Worm (Caenorhabditis elegans): ENCODE results near the gene glr-2.

Gene glr-2

ce11 chrIII:7114952-7115488 is 29.7 kb downstream of the glr-2 start, which contains the start of gene nhr-10:
nhr-10 (minus strand) TSS chrIII:7115438.
- TF ChIP-seq mab-5 (tag; optimal IDR thresholded peaks at IDR 0.05) (no peak), nhr-77 (tag; optimal IDR thresholded peaks at IDR 0.05) (no peak), F13H6.1 (tag; optimal IDR thresholded peaks at IDR 0.05) (no peak), dmd-4 (tag; optimal IDR thresholded peaks at IDR 0.05) (peak; percentile 61), lin-39 (tag; optimal IDR thresholded peaks at IDR 0.05) (no peak), alr-1 (tag; optimal IDR thresholded peaks at IDR 0.05) (no peak), C34F6.9 (tag; optimal IDR thresholded peaks at IDR 0.05) (no peak), nhr-21 (tag; optimal IDR thresholded peaks at IDR 0.05) (peak; percentile 81), snpc-4 (tag; optimal IDR thresholded peaks at IDR 0.05) (no peak), crh-2 (tag; optimal IDR thresholded peaks at IDR 0.05) (peak; percentile 11), ztf-4 (tag; optimal IDR thresholded peaks at IDR 0.05) (peak; percentile 13), lsy-2 (tag; optimal IDR thresholded peaks at IDR 0.05) (peak in 1 of 2 experiments; percentile 40), sma-9 (GFP tag; optimal IDR thresholded peaks at IDR 0.05) (peak; percentile 37), sma-9 (tag; optimal IDR thresholded peaks at IDR 0.05) (no peak), mbf-1 (tag; optimal IDR thresholded peaks at IDR 0.05) (no peak)

ce11 chrIII:7112285-7112684 is 32.5 kb downstream of the glr-2 start:
- no peak for TF ChIP-seq nhr-11 (tag; optimal IDR thresholded peaks at IDR 0.05)

ce11 chrIII:7111793-7112192 is 33.0 kb downstream of the glr-2 start, which contains the start of gene B0280.7:
B0280.7 (minus strand) TSS chrIII:7111893.
- TF ChIP-seq alr-1 (tag; optimal IDR thresholded peaks at IDR 0.05) (no peak), nhr-25 (tag; optimal IDR thresholded peaks at IDR 0.05) (peak; percentile 9), elt-1 (tag; optimal IDR thresholded peaks at IDR 0.05) (no peak), nhr-6 (tag; optimal IDR thresholded peaks at IDR 0.05) (no peak), sma-3 (GFP tag; optimal IDR thresholded peaks at IDR 0.05) (no peak)

ce11 chrIII:7107965-7108364 is 36.8 kb downstream of the glr-2 start, which contains the start of gene odd-1:
odd-1 (plus strand) TSS chrIII:7108313.
- TF ChIP-seq fos-1 (tag; optimal IDR thresholded peaks at IDR 0.05) (peak; percentile 28), mbf-1 (tag; optimal IDR thresholded peaks at IDR 0.05) (no peak)

- no peak for TF ChIP-seq lin-13 (GFP tag; optimal IDR thresholded peaks at IDR 0.05)
- peak; percentile 43 for TF ChIP-seq fos-1 (tag; optimal IDR thresholded peaks at IDR 0.05)
- TF ChIP-seq nhr-23 (tag; optimal IDR thresholded peaks at IDR 0.05): no peak
- TF ChIP-seq alr-1 (tag; optimal IDR thresholded peaks at IDR 0.05): no peak
- TF ChIP-seq elt-1 (tag; optimal IDR thresholded peaks at IDR 0.05): no peak
- no peak for TF ChIP-seq F13H6.1 (tag; optimal IDR thresholded peaks at IDR 0.05)
Observed at ce11 chrIII:7106854-7107253, 37.9 kb downstream of the glr-2 start.

- TF ChIP-seq lin-39 (tag; optimal IDR thresholded peaks at IDR 0.05) (no peak), R02D3.7 (tag; optimal IDR thresholded peaks at IDR 0.05) (no peak), nhr-23 (tag; optimal IDR thresholded peaks at IDR 0.05) (no peak), zag-1 (tag; optimal IDR thresholded peaks at IDR 0.05) (no peak), mab-5 (tag; optimal IDR thresholded peaks at IDR 0.05) (no peak), nhr-11 (tag; optimal IDR thresholded peaks at IDR 0.05) (no peak), fos-1 (tag; optimal IDR thresholded peaks at IDR 0.05) (no peak), snpc-4 (tag; optimal IDR thresholded peaks at IDR 0.05) (no peak), sma-9 (GFP tag; optimal IDR thresholded peaks at IDR 0.05) (no peak), sma-9 (tag; optimal IDR thresholded peaks at IDR 0.05) (no peak), mbf-1 (tag; optimal IDR thresholded peaks at IDR 0.05) (no peak), lsy-2 (tag; optimal IDR thresholded peaks at IDR 0.05) (no peak), lin-13 (GFP tag; optimal IDR thresholded peaks at IDR 0.05) (no peak), alr-1 (tag; optimal IDR thresholded peaks at IDR 0.05) (no peak), gmeb-1 (tag; optimal IDR thresholded peaks at IDR 0.05) (no peak), ceh-16 (tag; optimal IDR thresholded peaks at IDR 0.05) (no peak), skn-1 (tag; optimal IDR thresholded peaks at IDR 0.05) (no peak), ztf-4 (tag; optimal IDR thresholded peaks at IDR 0.05) (no peak), unc-39 (tag; optimal IDR thresholded peaks at IDR 0.05) (no peak), nhr-12 (tag; optimal IDR thresholded peaks at IDR 0.05) (no peak), ZK546.5 (tag; optimal IDR thresholded peaks at IDR 0.05) (no peak)
Observed at ce11 chrIII:7103940-7104440, 40.8 kb downstream of the glr-2 start, which contains the start of gene cpg-2. cpg-2 (minus strand) TSS chrIII:7103990.

Data from whole organism, L2 larva.